Fruit fly (Drosophila melanogaster) whole organism, larva: Measurements from ENCODE around the gene CG8117.

Experiments used
- noc ChIP-seq: fragments of 200-800 bp; sonication (Bioruptor generic); optimal IDR thresholded peaks from 3 replicates; lab custom pipeline; 2019; ENCODE audit warnings: missing biosample characterization, mild to moderate bottlenecking, missing genetic modification characterization, moderate library complexity

Gene CG8117

dm6 chrX:15643922-15644321 lies at the start of gene CG8117:
CG8117 (plus strand) TSS chrX:15644222.
- TF ChIP-seq noc (tag; lab: Kevin White, UChicago) = no peak

- no peak for TF ChIP-seq noc (tag; lab: Kevin White, UChicago)
These were observed 49.7 kb upstream of the CG8117 start for dm6 chrX:15594230-15594857.

- TF ChIP-seq noc (tag; lab: Kevin White, UChicago) = peak; percentile 5
These were observed 44.3 kb upstream of the CG8117 start for dm6 chrX:15599697-15600096.

- TF ChIP-seq noc (tag; lab: Kevin White, UChicago) = no peak
These were observed 42.7 kb upstream of the CG8117 start for dm6 chrX:15601285-15601684.

dm6 chrX:15602438-15602837 lies 41.6 kb upstream of the CG8117 start:
- TF ChIP-seq noc (tag; lab: Kevin White, UChicago) = no peak

- no peak for TF ChIP-seq noc (tag; lab: Kevin White, UChicago)
These were observed 35.2 kb upstream of the CG8117 start for dm6 chrX:15608751-15609345.

- TF ChIP-seq noc (tag; lab: Kevin White, UChicago) = no peak
These were observed 34.7 kb upstream of the CG8117 start for dm6 chrX:15609351-15609750.

- TF ChIP-seq noc (tag; lab: Kevin White, UChicago) = no peak
These were observed 33.8 kb upstream of the CG8117 start for dm6 chrX:15610173-15610572.

dm6 chrX:15610957-15611356 lies 33.1 kb upstream of the CG8117 start:
- no peak for TF ChIP-seq noc (tag; lab: Kevin White, UChicago)

- no peak for TF ChIP-seq noc (tag; lab: Kevin White, UChicago)
These were observed 32.2 kb upstream of the CG8117 start for dm6 chrX:15611795-15612194.

- peak; percentile 66 for TF ChIP-seq noc (tag; lab: Kevin White, UChicago)
These were observed 28.6 kb upstream of the CG8117 start for dm6 chrX:15615426-15615825.

- no peak for TF ChIP-seq noc (tag; lab: Kevin White, UChicago)
These were observed 28.0 kb upstream of the CG8117 start for dm6 chrX:15616018-15616417.

dm6 chrX:15616532-15616931 lies 27.5 kb upstream of the CG8117 start:
- TF ChIP-seq noc (tag; lab: Kevin White, UChicago) = no peak

dm6 chrX:15617916-15618315 lies 26.1 kb upstream of the CG8117 start:
- no peak for TF ChIP-seq noc (tag; lab: Kevin White, UChicago)

dm6 chrX:15618953-15619630 lies 24.9 kb upstream of the CG8117 start:
- peak; percentile 70 for TF ChIP-seq noc (tag; lab: Kevin White, UChicago)

dm6 chrX:15619631-15619960 lies 24.4 kb upstream of the CG8117 start:
- TF ChIP-seq noc (tag; lab: Kevin White, UChicago) = no peak
